Worm (Caenorhabditis elegans) whole organism, L4/young adult: ENCODE results near the gene cpn-2.

Source experiments
- W03F9.2 ChIP-seq: fragments of 150-350 bp; optimal IDR thresholded peaks from 2 replicates; lab custom pipeline; 2014; ENCODE audit warnings: missing biosample characterization, missing genetic modification characterization
- him-1 ChIP-seq: sonication (generic microtip); optimal IDR thresholded peaks from 2 replicates; lab custom pipeline; 2016; ENCODE audit warnings: missing genotype, missing genetic modification reagents, missing genetic modification characterization, missing compliant biosample characterization

- TF ChIP-seq him-1 (tag; lab: Kevin White, UChicago) (no peak), W03F9.2 (no peak)
Measured at ce11 chrII:349749-350148, 12.2 kb downstream of the cpn-2 start.
